Fruit fly (Drosophila melanogaster): ENCODE measurements around the gene Skel.

Skel gene

dm6 chr3R:10643077-10643784 is 43.5 kb upstream of the Skel start (continued):
- TF ChIP-seq chinmo (GFP tag; IDR thresholded peaks at IDR 0.05; ENCODE audit: partially characterized antibody) (no peak), Fer3 (tag; optimal IDR thresholded peaks at IDR 0.05) (peak; percentile 23), HLH3B (GFP tag; IDR thresholded peaks at IDR 0.05) (no peak), so (GFP tag; IDR thresholded peaks at IDR 0.05) (0 out of 3 replicates have a peak, but pooled peaks have one; percentile 54), vnd (GFP tag; IDR thresholded peaks at IDR 0.05; ENCODE audit: partially characterized antibody) (no peak), ham (GFP tag; IDR thresholded peaks at IDR 0.05) (no peak), slbo (GFP tag; IDR thresholded peaks at IDR 0.05) (no peak), org-1 (GFP tag; optimal IDR thresholded peaks at IDR 0.05) (peak; percentile 77), salm (tag; optimal IDR thresholded peaks at IDR 0.05) (peak; percentile 39), knrl (GFP tag; IDR thresholded peaks at IDR 0.05; ENCODE audit: partially characterized antibody) (no peak), Hr3 (GFP tag; optimal IDR thresholded peaks at IDR 0.05) (no peak), Dad (GFP tag; optimal IDR thresholded peaks at IDR 0.05) (no peak), twi (tag; optimal IDR thresholded peaks at IDR 0.05) (peak; percentile 59), CG6854 (GFP tag; optimal IDR thresholded peaks at IDR 0.05) (no peak), Deaf1 (tag; optimal IDR thresholded peaks at IDR 0.05) (no peak), odd (GFP tag; optimal IDR thresholded peaks at IDR 0.05) (peak; percentile 75), Spps (tag; optimal IDR thresholded peaks at IDR 0.05) (peak; percentile 5), Jarid2 (GFP tag; optimal IDR thresholded peaks at IDR 0.05) (peak; percentile 42), maf-S (GFP tag; optimal IDR thresholded peaks at IDR 0.05) (no peak), CG7271 (tag; optimal IDR thresholded peaks at IDR 0.05) (no peak), Ptx1 (GFP tag; IDR thresholded peaks at IDR 0.05) (no peak), D19B (GFP tag; optimal IDR thresholded peaks at IDR 0.05) (no peak), Atf6 (GFP tag; IDR thresholded peaks at IDR 0.05) (no peak), NC2β (GFP tag; optimal IDR thresholded peaks at IDR 0.05) (no peak), CG14860 (GFP tag; IDR thresholded peaks at IDR 0.05; ENCODE audit: partially characterized antibody) (no peak), CG8359 (GFP tag; optimal IDR thresholded peaks at IDR 0.05; ENCODE audit: borderline replicate concordance) (peak; percentile 23), CG11247 (GFP tag; IDR thresholded peaks at IDR 0.05) (no peak), Dip2 (GFP tag; IDR thresholded peaks at IDR 0.05) (no peak), CG14050 (GFP tag; IDR thresholded peaks at IDR 0.05) (no peak), Meics (GFP tag; optimal IDR thresholded peaks at IDR 0.05) (peak; percentile 34), E2f1 (GFP tag; IDR thresholded peaks at IDR 0.05) (no peak), zen (tag; optimal IDR thresholded peaks at IDR 0.05) (peak; percentile 54), CG6175 (GFP tag; IDR thresholded peaks at IDR 0.05) (no peak), CG2116 (GFP tag; optimal IDR thresholded peaks at IDR 0.05) (peak; percentile 12), CG10431 (GFP tag; optimal IDR thresholded peaks at IDR 0.05) (peak; percentile 46), Dp (GFP tag; optimal IDR thresholded peaks at IDR 0.05) (no peak), Optix (GFP tag; IDR thresholded peaks at IDR 0.05) (0 out of 3 replicates have a peak, but pooled peaks have one; percentile 9), CG11456 (GFP tag; IDR thresholded peaks at IDR 0.05) (no peak), gcm2 (GFP tag; optimal IDR thresholded peaks at IDR 0.05) (no peak), CG33213 (GFP tag; optimal IDR thresholded peaks at IDR 0.05) (no peak), D19A (tag; optimal IDR thresholded peaks at IDR 0.05) (peak; percentile 53), klu (GFP tag; IDR thresholded peaks at IDR 0.05) (no peak), Poxn (GFP tag; IDR thresholded peaks at IDR 0.05) (no peak), abd-A (tag; optimal IDR thresholded peaks at IDR 0.05) (no peak), zf30C (GFP tag; optimal IDR thresholded peaks at IDR 0.05) (no peak), CG3995 (GFP tag; optimal IDR thresholded peaks at IDR 0.05) (no peak), nom (GFP tag; optimal IDR thresholded peaks at IDR 0.05) (no peak), CG2875 (GFP tag; optimal IDR thresholded peaks at IDR 0.05) (peak; percentile 30), crp (GFP tag; optimal IDR thresholded peaks at IDR 0.05) (no peak), CG6272 (GFP tag; IDR thresholded peaks at IDR 0.05) (no peak)

All from whole organism, embryonic.